Fruit fly (Drosophila melanogaster): ENCODE data around the gene CG12985.

Gene CG12985

DNA sequence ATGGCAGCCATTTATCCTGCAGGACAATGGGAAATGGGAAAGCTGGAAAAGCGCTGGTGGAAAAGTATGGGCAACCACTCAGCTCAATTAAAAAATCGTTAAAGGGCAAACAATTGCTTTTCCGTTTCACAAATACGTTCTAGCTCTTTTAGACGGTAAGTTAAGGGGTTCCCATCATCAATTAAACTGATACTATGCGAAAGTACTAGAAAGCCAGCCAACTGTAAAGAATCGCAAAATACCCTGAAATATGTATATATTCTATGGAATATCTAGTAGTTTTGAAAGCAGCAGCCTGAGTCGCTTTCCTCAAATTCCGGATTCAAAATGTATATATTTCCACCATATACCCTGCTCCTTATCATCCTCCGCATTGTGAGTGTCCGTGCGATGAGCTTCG is at the start of gene CG12985:
TSS of gene CG12985 (plus strand) at position 301 of the 400 bp plus-strand sequence.
- no peak for TF ChIP-seq CG8478 (optimal IDR thresholded peaks at IDR 0.05)
- TF ChIP-seq CTCF (optimal IDR thresholded peaks at IDR 0.05), result no peak

DNA sequence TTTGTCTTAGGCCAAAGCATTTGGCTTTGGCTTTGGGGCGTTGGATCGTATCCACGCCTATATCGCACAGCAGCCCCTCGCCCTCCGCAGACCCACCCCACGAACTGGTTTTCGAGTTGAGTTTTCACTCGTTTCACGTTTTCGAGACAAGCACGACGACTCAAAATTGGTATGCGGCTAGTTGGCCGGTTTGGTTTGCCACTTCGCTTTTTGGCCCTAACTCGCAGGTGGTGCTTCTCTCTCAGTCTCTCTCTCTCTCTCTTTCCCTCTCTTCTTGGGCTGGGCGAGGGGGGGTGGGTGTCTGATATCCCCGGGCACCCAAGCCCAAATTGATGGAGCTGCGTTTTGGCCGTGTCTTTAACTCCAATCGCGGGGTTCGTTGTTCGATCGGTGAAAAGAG is 49.5 kb upstream of the CG12985 start:
- TF ChIP-seq CG8478 (optimal IDR thresholded peaks at IDR 0.05) (no peak), CTCF (optimal IDR thresholded peaks at IDR 0.05) (no peak)

DNA sequence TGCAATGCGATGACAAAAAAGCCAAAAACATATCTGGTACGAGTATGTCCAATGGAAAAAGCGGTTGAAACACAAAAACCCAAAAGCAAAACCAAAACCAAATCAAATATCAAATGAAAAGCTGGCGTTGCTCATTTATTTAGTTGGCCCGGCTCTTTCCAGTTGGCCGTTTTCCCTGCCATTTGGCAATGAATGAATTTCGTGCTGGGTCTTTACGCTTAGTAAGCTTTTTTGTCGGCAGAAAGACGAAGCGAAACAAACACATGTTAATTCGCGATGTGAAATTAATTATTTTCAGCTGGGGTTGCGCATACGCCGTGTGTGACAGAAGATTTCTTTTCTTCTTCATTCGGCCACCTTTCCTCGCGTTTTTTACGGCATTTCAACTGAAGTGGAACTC is 48.8 kb upstream of the CG12985 start:
- TF ChIP-seq CG8478 (optimal IDR thresholded peaks at IDR 0.05), result no peak
- TF ChIP-seq CTCF (optimal IDR thresholded peaks at IDR 0.05), result no peak

DNA sequence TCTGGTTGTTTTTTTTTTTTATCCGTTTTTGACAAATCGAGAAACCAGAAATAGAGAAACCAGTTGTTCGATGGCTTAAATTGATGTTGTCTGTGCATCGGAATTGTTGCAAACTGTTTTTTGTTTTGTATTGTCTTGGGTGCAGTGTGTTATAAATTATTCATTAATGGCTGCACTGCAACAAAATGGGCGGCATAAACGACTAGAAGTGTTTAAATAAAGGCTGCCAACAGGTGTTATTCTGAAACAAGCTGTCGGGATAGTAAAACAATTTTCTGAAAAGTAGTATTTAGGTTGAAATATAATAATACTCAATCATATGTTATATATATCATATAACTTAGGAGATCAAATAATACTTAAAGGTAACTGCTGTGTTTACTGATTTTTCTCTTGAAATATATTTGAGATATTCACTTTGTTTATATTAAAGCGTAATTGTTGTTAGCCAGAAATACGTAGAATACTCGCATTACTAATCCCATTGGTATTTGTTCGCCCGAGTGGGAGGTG is 47.0 kb upstream of the CG12985 start:
- TF ChIP-seq CG8478 (optimal IDR thresholded peaks at IDR 0.05), result no peak
- TF ChIP-seq CTCF (optimal IDR thresholded peaks at IDR 0.05), result no peak

DNA sequence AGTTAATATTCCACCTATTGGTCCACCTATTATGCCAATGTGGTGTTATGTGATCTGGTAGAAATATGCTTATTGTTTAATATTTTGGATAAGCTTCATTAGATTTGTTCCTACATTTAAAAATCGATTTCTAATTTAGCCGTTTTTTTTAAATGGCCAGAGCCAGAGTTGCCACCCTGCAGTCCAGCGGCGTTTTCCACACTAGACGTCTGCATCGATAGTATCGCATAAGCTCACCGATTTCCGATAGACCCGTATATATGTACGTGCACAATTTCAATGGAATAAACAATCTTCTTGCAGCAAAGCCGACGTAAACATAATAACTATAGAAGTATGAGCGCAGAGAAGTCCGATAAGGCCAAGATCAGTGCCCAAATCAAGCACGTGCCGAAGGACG is 41.6 kb upstream of the CG12985 start, which contains the start of gene Taf9:
TSS of gene Taf9 (plus strand) at position 239 of the 400 bp plus-strand sequence.
- peak in 1 of 2 experiments; percentile 47 for TF ChIP-seq CTCF (optimal IDR thresholded peaks at IDR 0.05)
- no peak for TF ChIP-seq CG8478 (optimal IDR thresholded peaks at IDR 0.05)

DNA sequence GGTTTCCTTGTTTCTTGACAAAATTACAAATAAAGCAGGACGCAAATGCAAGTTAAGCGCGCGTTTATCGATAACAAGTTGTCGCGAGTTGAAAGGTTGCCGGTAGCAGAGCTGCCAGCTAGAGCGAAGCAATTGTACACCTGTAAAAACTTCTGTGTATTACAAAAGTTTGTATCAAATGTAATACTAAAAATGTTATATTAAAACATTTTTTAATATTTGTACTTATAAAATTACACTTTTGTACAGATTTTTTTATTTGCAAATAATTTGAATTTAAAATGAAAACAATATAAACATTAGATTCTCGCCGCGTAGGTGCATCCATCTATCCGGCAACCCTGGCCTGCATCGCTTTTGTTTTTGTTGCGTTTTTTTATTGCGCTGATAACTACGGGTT is 38.9 kb upstream of the CG12985 start, which contains the start of the genes CG8142 and Ucp4A:
TSS of gene CG8142 (minus strand) at position 82 of the 400 bp plus-strand sequence.
TSS of gene Ucp4A (plus strand) at position 327 of the 400 bp plus-strand sequence.
- TF ChIP-seq CG8478 (optimal IDR thresholded peaks at IDR 0.05), result no peak
- TF ChIP-seq CTCF (optimal IDR thresholded peaks at IDR 0.05), result no peak

DNA sequence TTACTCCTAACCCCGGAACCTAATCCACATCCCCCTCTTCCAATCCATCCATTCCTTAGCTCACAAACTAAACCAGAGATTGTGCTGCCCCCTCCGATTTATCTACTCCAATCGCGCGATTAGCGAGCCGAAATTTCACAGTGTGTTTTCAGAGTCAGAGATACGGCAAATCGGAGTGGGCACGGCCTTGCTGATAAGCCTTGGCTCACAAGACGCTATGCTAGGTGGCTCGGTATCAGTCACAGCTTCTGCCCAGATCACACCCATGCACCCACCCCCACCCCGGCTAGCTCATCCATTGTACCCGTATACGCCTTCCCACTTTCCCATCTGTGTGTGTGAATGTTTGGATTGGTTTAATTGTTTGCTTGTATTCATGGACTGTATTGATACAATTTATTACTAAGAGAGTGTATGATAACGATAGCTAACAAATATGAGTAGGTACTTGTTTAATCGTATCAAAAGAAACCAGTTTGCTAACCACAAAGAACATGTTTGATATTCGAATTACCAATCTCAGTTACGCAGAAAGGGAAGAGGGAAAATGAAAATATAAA is 37.6 kb upstream of the CG12985 start:
- no peak for TF ChIP-seq CG8478 (optimal IDR thresholded peaks at IDR 0.05)
- TF ChIP-seq CTCF (optimal IDR thresholded peaks at IDR 0.05), result no peak

DNA sequence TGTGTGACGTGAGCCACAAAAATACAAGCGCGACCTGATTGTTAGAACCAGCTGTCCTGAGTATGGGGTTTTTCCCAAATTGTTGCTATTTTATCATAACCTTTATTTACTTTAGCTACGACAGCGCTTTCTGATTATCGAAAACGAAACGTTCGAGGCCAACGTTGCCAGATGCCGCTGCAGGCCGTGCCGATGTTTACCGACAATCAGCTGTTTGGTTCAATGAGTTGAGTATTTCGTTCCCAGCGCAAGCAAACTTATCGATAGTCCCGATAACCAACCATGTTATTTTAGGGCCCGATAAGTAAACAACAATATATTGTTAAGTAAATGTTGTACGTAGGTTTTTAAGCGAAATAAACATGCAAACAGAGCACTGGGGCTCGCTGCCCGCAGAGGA is 33.3 kb upstream of the CG12985 start, which contains the start of the genes CG15814 and Spt7:
TSS of gene CG15814 (minus strand) at position 164 of the 400 bp plus-strand sequence.
TSS of gene Spt7 (plus strand) at position 282 of the 400 bp plus-strand sequence.
- TF ChIP-seq CTCF (optimal IDR thresholded peaks at IDR 0.05), result peak; percentile 33 to 47
- TF ChIP-seq CG8478 (optimal IDR thresholded peaks at IDR 0.05), result no peak

DNA sequence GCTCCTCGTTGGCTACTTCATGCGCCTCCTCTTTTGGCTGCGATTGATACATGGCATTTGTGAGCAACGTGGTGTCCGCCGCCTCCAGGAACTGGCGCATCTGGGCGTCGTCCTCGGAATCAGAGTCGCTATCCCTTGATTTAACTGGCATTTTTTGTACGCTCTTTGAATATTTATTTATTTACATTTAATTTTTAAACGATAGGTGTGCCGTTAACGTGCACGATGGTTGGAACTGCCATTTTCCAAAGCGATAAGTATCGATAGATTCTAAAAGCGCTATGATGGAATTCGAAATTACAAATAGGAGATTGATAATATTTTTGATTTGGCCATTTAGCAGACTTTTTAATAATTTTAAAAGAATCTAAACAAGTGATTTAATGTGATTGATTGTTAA is 31.1 kb upstream of the CG12985 start, which contains the start of gene CG32554:
TSS of gene CG32554 (minus strand) at position 229 of the 400 bp plus-strand sequence.
- TF ChIP-seq CG8478 (optimal IDR thresholded peaks at IDR 0.05) (no peak), CTCF (optimal IDR thresholded peaks at IDR 0.05) (no peak)

DNA sequence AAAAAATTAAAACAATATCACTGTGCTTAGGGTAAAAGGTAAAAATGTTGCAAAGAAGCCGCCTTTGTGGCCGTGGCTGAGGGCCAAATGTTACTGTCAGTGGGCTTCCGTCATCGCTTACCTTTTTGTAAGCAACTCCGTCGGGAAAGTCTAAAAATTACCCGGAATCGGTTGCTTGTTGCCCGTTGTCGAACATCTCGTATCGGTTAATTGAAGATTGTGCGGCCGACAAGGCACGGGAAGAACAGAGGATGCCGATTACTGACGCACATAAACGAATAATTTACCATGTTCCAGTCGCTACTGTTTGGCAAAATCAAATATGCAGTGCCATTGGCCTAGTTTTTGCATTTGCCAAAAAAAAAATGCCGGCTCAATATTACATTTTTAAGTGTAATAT is 27.5 kb upstream of the CG12985 start, which contains the start of gene Mco4:
TSS of gene Mco4 (minus strand) at position 101 of the 400 bp plus-strand sequence.
- TF ChIP-seq CG8478 (optimal IDR thresholded peaks at IDR 0.05) (no peak), CTCF (optimal IDR thresholded peaks at IDR 0.05) (no peak)

DNA sequence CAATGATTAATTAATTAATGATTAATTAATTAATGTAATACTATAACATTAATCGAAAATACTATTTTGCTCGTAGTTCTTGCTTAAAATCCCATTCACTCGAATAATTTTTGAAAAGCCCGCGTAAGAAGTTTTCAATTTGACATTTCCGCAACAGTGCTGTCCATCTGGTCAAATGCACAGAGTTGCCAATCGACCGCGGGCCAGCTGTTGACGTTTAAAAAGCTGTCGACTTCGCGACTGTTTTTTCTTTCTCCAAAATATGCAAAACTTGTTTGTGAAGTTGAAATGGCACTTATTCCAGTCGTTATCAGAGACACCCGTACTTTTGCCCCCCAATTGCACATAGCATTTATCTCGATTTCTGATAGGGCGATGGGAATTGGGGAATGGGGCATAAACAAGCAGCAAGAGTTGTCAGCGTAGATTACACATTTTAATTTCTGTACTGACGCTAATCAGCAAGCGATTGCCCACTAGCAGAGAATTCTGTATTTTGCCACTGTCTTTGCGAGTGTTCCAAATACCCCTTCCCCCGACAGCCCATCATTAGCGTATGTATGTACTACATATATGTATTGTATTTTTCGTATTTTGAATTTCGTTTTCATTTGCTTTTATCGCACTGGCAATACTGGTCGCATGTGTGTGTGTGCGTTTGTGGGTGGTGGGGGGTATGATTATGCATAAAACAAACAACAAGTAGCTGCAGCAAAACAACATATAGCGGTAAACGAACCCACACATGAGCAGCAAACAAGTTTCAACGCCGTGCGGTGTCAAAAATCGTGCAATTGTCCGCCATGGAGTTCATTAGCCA is 26.9 kb upstream of the CG12985 start, which contains the start of gene Srx:
TSS of gene Srx (plus strand) at position 517 of the 820 bp plus-strand sequence.
- TF ChIP-seq CG8478 (optimal IDR thresholded peaks at IDR 0.05), result no peak
- TF ChIP-seq CTCF (optimal IDR thresholded peaks at IDR 0.05), result no peak

DNA sequence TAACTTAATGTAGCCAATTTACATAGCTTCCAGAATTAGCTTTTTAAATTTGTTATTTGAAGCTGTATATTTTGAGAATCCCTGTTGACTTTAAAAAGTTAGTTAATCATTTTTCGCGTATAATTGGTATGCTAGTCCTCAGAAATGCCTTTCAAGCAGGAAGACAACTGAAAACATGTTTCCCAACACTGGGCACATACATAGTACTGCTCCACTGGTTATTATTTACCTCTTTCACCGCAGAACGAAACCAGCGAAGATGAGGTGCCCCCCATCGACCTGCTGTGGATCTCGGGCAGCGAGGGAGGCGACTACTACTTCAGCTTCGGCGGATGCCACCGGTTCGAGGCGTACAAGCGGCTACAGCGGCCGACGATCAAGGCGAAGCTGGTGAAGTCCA is 25.7 kb upstream of the CG12985 start:
- TF ChIP-seq CG8478 (optimal IDR thresholded peaks at IDR 0.05) (no peak), CTCF (optimal IDR thresholded peaks at IDR 0.05) (no peak)

DNA sequence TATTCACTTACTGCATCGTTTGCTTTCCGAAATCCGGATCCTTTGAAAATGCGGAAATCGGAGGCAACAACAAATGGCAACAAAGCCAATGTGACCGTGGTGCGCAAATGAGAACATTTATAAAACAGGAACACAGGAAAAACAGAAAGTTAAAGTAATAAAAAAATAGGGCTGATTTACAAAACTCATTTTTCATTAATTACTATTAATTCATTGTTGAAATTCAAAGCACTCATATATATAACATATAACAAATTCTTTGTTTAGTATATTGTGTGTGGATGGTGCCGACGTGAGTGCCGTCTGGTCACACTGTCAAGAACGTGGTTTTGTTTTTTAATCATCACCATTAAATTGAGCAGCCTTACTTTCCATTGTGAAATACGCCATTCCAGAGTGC is 22.8 kb upstream of the CG12985 start, which contains the start of the genes Arp8 and CG6769:
TSS of gene Arp8 (minus strand) at position 90 of the 400 bp plus-strand sequence.
TSS of gene CG6769 (plus strand) at position 292 of the 400 bp plus-strand sequence.
- TF ChIP-seq CTCF (optimal IDR thresholded peaks at IDR 0.05) (no peak), CG8478 (optimal IDR thresholded peaks at IDR 0.05) (no peak)

DNA sequence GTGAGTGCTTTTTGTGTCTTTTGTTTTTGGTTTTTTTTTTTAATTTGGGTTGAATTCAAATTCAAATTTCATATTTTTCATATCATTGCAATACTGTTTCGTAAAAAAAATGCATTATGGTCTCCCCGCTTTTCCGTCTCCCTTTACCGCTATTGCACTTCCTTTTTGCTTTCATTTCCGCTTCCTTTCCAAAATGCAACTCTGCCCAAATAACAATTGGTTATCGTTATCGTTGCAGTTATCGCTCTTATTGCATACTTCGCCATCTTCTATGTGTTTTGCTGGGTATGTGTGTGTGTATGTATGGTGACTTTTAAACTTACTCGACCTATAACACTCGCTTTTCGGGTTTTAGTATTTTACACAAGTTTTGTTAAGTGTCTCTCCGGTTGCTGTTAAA is 18.4 kb upstream of the CG12985 start:
- TF ChIP-seq CG8478 (optimal IDR thresholded peaks at IDR 0.05), result no peak
- no peak for TF ChIP-seq CTCF (optimal IDR thresholded peaks at IDR 0.05)

Data from S2 (cell line).